Fruit fly (Drosophila melanogaster) whole organism, wandering third instar larva: ENCODE results near the gene Cap-H2.

Experiments used
- Abd-B ChIP-seq: fragments of >200 bp; optimal IDR thresholded peaks from 2 replicates; lab custom pipeline; 2017; ENCODE audit warnings: missing biosample characterization, missing genetic modification characterization
- Myc ChIP-seq: fragments of >200 bp; optimal IDR thresholded peaks from 2 replicates; lab custom pipeline; 2017

Gene Cap-H2

dm6 chr3R:10815032-10815431 is 53.9 kb downstream of the Cap-H2 start, which contains the start of the genes CG14693 and TTLL15:
CG14693 (minus strand) TSS chr3R:10815047.
TTLL15 (plus strand) TSS chr3R:10815288.
- TF ChIP-seq Myc (lab: Kevin White, UChicago) (peak; percentile 48), Abd-B (GFP tag; lab: Kevin White, UChicago) (no peak)
